Worm (Caenorhabditis elegans): ENCODE results near the gene F09E10.1.
A peak's percentile ranks its signal among the peaks of the same experiment; 100 is the strongest.

F09E10.1 gene

ce11 chrX:1485718-1486117, 16.9 kb upstream of the F09E10.1 start, which contains the start of gene D1005.4:
D1005.4 (minus strand) TSS chrX:1485818.
- TF ChIP-seq cebp-2 (GFP tag; IDR thresholded peaks at IDR 0.05) (no peak), chd-7 (tag; optimal IDR thresholded peaks at IDR 0.05) (no peak), B0019.2 (GFP tag; conservative IDR thresholded peaks at IDR 0.05) (no peak), F22D6.2 (tag; optimal IDR thresholded peaks at IDR 0.05) (no peak), xnd-1 (tag; optimal IDR thresholded peaks at IDR 0.05) (no peak)

- TF ChIP-seq gei-17 (GFP tag; optimal IDR thresholded peaks at IDR 0.05), result peak; percentile 63
- TF ChIP-seq tbp1 (GFP tag; optimal IDR thresholded peaks at IDR 0.05), result peak; percentile 45
- peak; percentile 34 for TF ChIP-seq ztf-22 (GFP tag; optimal IDR thresholded peaks at IDR 0.05)
- no peak for TF ChIP-seq snpc-4 (GFP tag; optimal IDR thresholded peaks at IDR 0.05)
- TF ChIP-seq snpc-4 (tag; optimal IDR thresholded peaks at IDR 0.05), result peak in 2 of 4 experiments; percentile 16 to 40
- TF ChIP-seq xnd-1 (tag; optimal IDR thresholded peaks at IDR 0.05), result no peak
- TF ChIP-seq F55B11.4 (tag; optimal IDR thresholded peaks at IDR 0.05; ENCODE audit: borderline replicate concordance, insufficient read depth), result no peak
- peak; percentile 12; the same call in 1 of the 2 replicates for TF ChIP-seq ceh-100 (GFP tag; IDR thresholded peaks at IDR 0.05)
- no peak for TF ChIP-seq nfya-1 (tag; optimal IDR thresholded peaks at IDR 0.05; ENCODE audit: borderline replicate concordance, insufficient read depth)
- TF ChIP-seq nhr-80 (tag; optimal IDR thresholded peaks at IDR 0.05), result peak; percentile 65
- TF ChIP-seq snpc-1.1 (tag; optimal IDR thresholded peaks at IDR 0.05; ENCODE audit: insufficient read depth), result no peak
- peak; percentile 100 for TF ChIP-seq atf-7 (tag; optimal IDR thresholded peaks at IDR 0.05)
- TF ChIP-seq ztf-26 (tag; optimal IDR thresholded peaks at IDR 0.05), result peak; percentile 39
- TF ChIP-seq C06A6.2 (GFP tag; conservative IDR thresholded peaks at IDR 0.05), result 0 out of 2 replicates have a peak, but pooled peaks have one; percentile 40
- no peak for TF ChIP-seq Y53F4B.3 (GFP tag; IDR thresholded peaks at IDR 0.05)
- peak; percentile 52 for TF ChIP-seq somi-1 (GFP tag; optimal IDR thresholded peaks at IDR 0.05)
- no peak for TF ChIP-seq B0035.1 (tag; optimal IDR thresholded peaks at IDR 0.05)
- TF ChIP-seq nfya-2 (GFP tag; IDR thresholded peaks at IDR 0.05), result no peak
- TF ChIP-seq chd-7 (tag; optimal IDR thresholded peaks at IDR 0.05), result peak; percentile 47
- TF ChIP-seq lsy-27 (tag; optimal IDR thresholded peaks at IDR 0.05; ENCODE audit: borderline replicate concordance, insufficient read depth), result no peak
- TF ChIP-seq dox-1 (GFP tag; IDR thresholded peaks at IDR 0.05), result peak; percentile 39; the same call in 1 of the 2 replicates
- TF ChIP-seq bed-1 (GFP tag; IDR thresholded peaks at IDR 0.05), result no peak
- peak; percentile 55 for TF ChIP-seq tlf-1 (GFP tag; optimal IDR thresholded peaks at IDR 0.05)
- TF ChIP-seq ztf-6 (GFP tag; IDR thresholded peaks at IDR 0.05), result 0 out of 2 replicates have a peak, but pooled peaks have one; percentile 38
- peak; percentile 58; the same call in 1 of the 2 replicates for TF ChIP-seq B0336.3 (GFP tag; IDR thresholded peaks at IDR 0.05)
- TF ChIP-seq K12H6.12 (tag; optimal IDR thresholded peaks at IDR 0.05), result no peak
- TF ChIP-seq lin-54 (GFP tag; optimal IDR thresholded peaks at IDR 0.05), result no peak
- peak; percentile 60 for TF ChIP-seq ZK185.1 (tag; optimal IDR thresholded peaks at IDR 0.05; ENCODE audit: poor library complexity, severe bottlenecking)
- no peak for TF ChIP-seq B0019.2 (GFP tag; conservative IDR thresholded peaks at IDR 0.05)
- TF ChIP-seq attf-6 (GFP tag; IDR thresholded peaks at IDR 0.05), result no peak
- peak; percentile 63; the same call in 1 of the 2 replicates for TF ChIP-seq nfyb-1 (GFP tag; IDR thresholded peaks at IDR 0.05)
- no peak for TF ChIP-seq K11D2.4 (GFP tag; IDR thresholded peaks at IDR 0.05)
- TF ChIP-seq ama-1 (optimal IDR thresholded peaks at IDR 0.05), result peak; percentile 32
- no peak for TF ChIP-seq ama-1 (GFP tag; optimal IDR thresholded peaks at IDR 0.05)
- TF ChIP-seq T26A5.8 (tag; optimal IDR thresholded peaks at IDR 0.05), result no peak
- no peak for TF ChIP-seq cebp-1 (GFP tag; IDR thresholded peaks at IDR 0.05)
- TF ChIP-seq cebp-1 (tag; optimal IDR thresholded peaks at IDR 0.05), result peak; percentile 64
- TF ChIP-seq let-607 (tag; optimal IDR thresholded peaks at IDR 0.05), result peak in 1 of 2 experiments; percentile 17
- no peak for TF ChIP-seq aptf-2 (GFP tag; conservative IDR thresholded peaks at IDR 0.05)
- peak; percentile 13 for TF ChIP-seq nhr-90 (tag; optimal IDR thresholded peaks at IDR 0.05)
- TF ChIP-seq madf-10 (tag; optimal IDR thresholded peaks at IDR 0.05), result peak; percentile 28
- no peak for TF ChIP-seq hrde-1 (tag; optimal IDR thresholded peaks at IDR 0.05; ENCODE audit: borderline replicate concordance)
- peak; percentile 31; the same call in 1 of the 2 replicates for TF ChIP-seq mcd-1 (GFP tag; IDR thresholded peaks at IDR 0.05)
Observed at ce11 chrX:1486135-1486648, 16.4 kb upstream of the F09E10.1 start, which contains the start of the genes D1005.10 and dhs-25. D1005.10 (minus strand) TSS chrX:1486185. dhs-25 (plus strand) TSS chrX:1486532.
